Fruit fly (Drosophila melanogaster): ENCODE results near the gene Ziz.
A peak's percentile ranks its signal among the peaks of the same experiment; 100 is the strongest.

The Ziz gene

dm6 chr2L:7530437-7531091 lies 34.5 kb upstream of the Ziz start (continued):
- peak; percentile 94 for TF ChIP-seq CG3726 (GFP tag; IDR thresholded peaks at IDR 0.05)
- TF ChIP-seq crp (GFP tag; optimal IDR thresholded peaks at IDR 0.05), result peak in 1 of 2 experiments; percentile 71
- TF ChIP-seq CG11093 (GFP tag; IDR thresholded peaks at IDR 0.05), result peak; percentile 97
- peak; percentile 99 for TF ChIP-seq CG10209 (GFP tag; optimal IDR thresholded peaks at IDR 0.05)
- peak; percentile 98 for TF ChIP-seq az2 (GFP tag; optimal IDR thresholded peaks at IDR 0.05)
- TF ChIP-seq Hsf (GFP tag; optimal IDR thresholded peaks at IDR 0.05), result peak; percentile 90
- TF ChIP-seq CG17568 (GFP tag; optimal IDR thresholded peaks at IDR 0.05), result peak; percentile 97
- 0 out of 3 replicates have a peak, but pooled peaks have one; percentile 27 for TF ChIP-seq CG34224 (GFP tag; IDR thresholded peaks at IDR 0.05; ENCODE audit: partially characterized antibody)
- TF ChIP-seq CG12659 (GFP tag; optimal IDR thresholded peaks at IDR 0.05), result peak; percentile 99
- peak; percentile 95 for TF ChIP-seq CG8359 (GFP tag; optimal IDR thresholded peaks at IDR 0.05; ENCODE audit: borderline replicate concordance)
- peak; percentile 97 for TF ChIP-seq ac (GFP tag; optimal IDR thresholded peaks at IDR 0.05)
- peak; percentile 68 for TF ChIP-seq repo (GFP tag; optimal IDR thresholded peaks at IDR 0.05)
- peak; percentile 67 for TF ChIP-seq ftz-f1 (GFP tag; optimal IDR thresholded peaks at IDR 0.05)
- peak; percentile 78 for TF ChIP-seq slp2 (GFP tag; optimal IDR thresholded peaks at IDR 0.05)
- peak; percentile 100 for TF ChIP-seq CG18262 (tag; optimal IDR thresholded peaks at IDR 0.05)
- peak; percentile 75 for TF ChIP-seq tx (GFP tag; optimal IDR thresholded peaks at IDR 0.05)
- TF ChIP-seq Sox100B (GFP tag; optimal IDR thresholded peaks at IDR 0.05), result peak; percentile 100
- peak; percentile 97 for TF ChIP-seq Rfx (GFP tag; IDR thresholded peaks at IDR 0.05)
- TF ChIP-seq grau (tag; optimal IDR thresholded peaks at IDR 0.05), result peak; percentile 99
- peak; percentile 99 for TF ChIP-seq HHEX (GFP tag; optimal IDR thresholded peaks at IDR 0.05)
- peak; percentile 82 for TF ChIP-seq mam (GFP tag; optimal IDR thresholded peaks at IDR 0.05)
- peak; percentile 98 for TF ChIP-seq tin (GFP tag; optimal IDR thresholded peaks at IDR 0.05)
- peak; percentile 99 for TF ChIP-seq CG13775 (GFP tag; optimal IDR thresholded peaks at IDR 0.05)
- peak; percentile 92 for TF ChIP-seq CG10321 (GFP tag; IDR thresholded peaks at IDR 0.05)
- TF ChIP-seq kah (GFP tag; optimal IDR thresholded peaks at IDR 0.05), result peak; percentile 96
- peak; percentile 96 for TF ChIP-seq Vsx1 (GFP tag; optimal IDR thresholded peaks at IDR 0.05)
- TF ChIP-seq NfI (GFP tag; optimal IDR thresholded peaks at IDR 0.05), result peak; percentile 98
- peak; percentile 98 for TF ChIP-seq ATbp (GFP tag; optimal IDR thresholded peaks at IDR 0.05)
- peak; percentile 96 for TF ChIP-seq CG2875 (GFP tag; optimal IDR thresholded peaks at IDR 0.05)
- TF ChIP-seq Spps (tag; optimal IDR thresholded peaks at IDR 0.05), result peak; percentile 98
- TF ChIP-seq CG7928 (GFP tag; optimal IDR thresholded peaks at IDR 0.05), result peak; percentile 79
- TF ChIP-seq pan (optimal IDR thresholded peaks at IDR 0.05), result no peak
- TF ChIP-seq pan (GFP tag; optimal IDR thresholded peaks at IDR 0.05 in 1 of 2, IDR thresholded peaks at IDR 0.05 in 1 of 2), result peak in 1 of 2 experiments; percentile 98
- peak; percentile 93 for TF ChIP-seq D19B (GFP tag; optimal IDR thresholded peaks at IDR 0.05)
- TF ChIP-seq toy (GFP tag; IDR thresholded peaks at IDR 0.05), result peak; percentile 92
- TF ChIP-seq sisA (GFP tag; IDR thresholded peaks at IDR 0.05), result peak; percentile 97
- TF ChIP-seq Nf-YB (GFP tag; optimal IDR thresholded peaks at IDR 0.05), result peak; percentile 90
- TF ChIP-seq Myb (GFP tag; optimal IDR thresholded peaks at IDR 0.05), result peak; percentile 52
- no peak for TF ChIP-seq unc-4 (GFP tag; IDR thresholded peaks at IDR 0.05; ENCODE audit: partially characterized antibody)
- peak; percentile 75 for TF ChIP-seq Camta (GFP tag; optimal IDR thresholded peaks at IDR 0.05)
- peak; percentile 95 for TF ChIP-seq kni (GFP tag; optimal IDR thresholded peaks at IDR 0.05)
- TF ChIP-seq Tbp (GFP tag; optimal IDR thresholded peaks at IDR 0.05), result no peak
- peak; percentile 93 for TF ChIP-seq C15 (GFP tag; IDR thresholded peaks at IDR 0.05)
- peak; percentile 77 for TF ChIP-seq CG17186 (GFP tag; optimal IDR thresholded peaks at IDR 0.05)
- peak; percentile 91 for TF ChIP-seq MTF-1 (GFP tag; optimal IDR thresholded peaks at IDR 0.05; ENCODE audit: borderline replicate concordance)
- TF ChIP-seq MBD-R2 (GFP tag; IDR thresholded peaks at IDR 0.05), result peak; percentile 91
- peak; percentile 94 for TF ChIP-seq sim (GFP tag; IDR thresholded peaks at IDR 0.05)
- peak; percentile 99 for TF ChIP-seq CG30403 (GFP tag; optimal IDR thresholded peaks at IDR 0.05)
- TF ChIP-seq nom (GFP tag; optimal IDR thresholded peaks at IDR 0.05), result peak; percentile 97

Measured in whole organism, embryonic.